Fruit fly (Drosophila melanogaster) S2 (cell line): Measurements from ENCODE around the gene CG13978.

Experiments
- CG8478 ChIP-seq: fragments of >200 bp; optimal IDR thresholded peaks from 2 replicates; lab custom pipeline; 2018
- CTCF ChIP-seq, 2 experiments: fragments of >200 bp; optimal IDR thresholded peaks; 2 replicates each; lab custom pipeline; 2018

dm6 chr3R:27440012-27440411 lies 24.0 kb upstream of the CG13978 start, which contains the start of gene CG43447:
- TF ChIP-seq CTCF (optimal IDR thresholded peaks at IDR 0.05; lab: Kevin White, UChicago) (no peak), CG8478 (no peak)
